Worm (Caenorhabditis elegans) whole organism, young adult: ENCODE data around the gene Y56A3A.6.

Experiments used
- B0035.1 ChIP-seq: sonication (generic microtip); optimal IDR thresholded peaks from 2 replicates; lab custom pipeline; 2016; ENCODE audit warnings: missing genetic modification characterization, mild to moderate bottlenecking, missing compliant biosample characterization, missing genotype, missing genetic modification reagents
- F23B12.7 ChIP-seq: sonication (generic microtip); optimal IDR thresholded peaks from 2 replicates; lab custom pipeline; 2017; ENCODE audit warnings: missing genetic modification characterization, mild to moderate bottlenecking, missing compliant biosample characterization, antibody characterized with exemption, moderate library complexity; ENCODE audit not compliant: insufficient read depth
- F37B4.10 ChIP-seq: fragments of 200-800 bp; sonication (Bioruptor generic); IDR thresholded peaks from 2 replicates; pipeline ENCODE4 v1.3.6; 2022; ENCODE audit warnings: missing genetic modification characterization, missing compliant biosample characterization
- F49E8.2 ChIP-seq: sonication (generic microtip); optimal IDR thresholded peaks from 3 replicates; lab custom pipeline; 2017; ENCODE audit warnings: missing genetic modification characterization, mild to moderate bottlenecking, missing compliant biosample characterization, antibody characterized with exemption, moderate library complexity; ENCODE audit not compliant: insufficient read depth
- F52B5.7 ChIP-seq: sonication (generic microtip); optimal IDR thresholded peaks from 2 replicates; lab custom pipeline; 2016; ENCODE audit warnings: mild to moderate bottlenecking, missing genetic modification characterization, missing compliant biosample characterization
- F57A8.1 ChIP-seq: fragments of 200-800 bp; sonication (Bioruptor generic); optimal IDR thresholded peaks from 2 replicates; lab custom pipeline; 2018; ENCODE audit warnings: mild to moderate bottlenecking, missing genetic modification characterization, moderate library complexity, missing compliant biosample characterization
- K12H6.12 ChIP-seq: fragments of 200-800 bp; sonication (Bioruptor generic); optimal IDR thresholded peaks from 2 replicates; lab custom pipeline; 2018; ENCODE audit warnings: mild to moderate bottlenecking, missing genetic modification characterization, missing compliant biosample characterization
- T07F8.4 ChIP-seq: sonication (generic microtip); optimal IDR thresholded peaks from 2 replicates; lab custom pipeline; 2016; ENCODE audit warnings: mild to moderate bottlenecking, missing genetic modification characterization, moderate library complexity, missing compliant biosample characterization
- Y56A3A.18 ChIP-seq: fragments of 200-800 bp; sonication (Bioruptor generic); IDR thresholded peaks from 2 replicates; pipeline ENCODE4 v1.3.6; 2022; ENCODE audit warnings: missing genetic modification reagents, missing genetic modification characterization, missing compliant biosample characterization
- Y67H2A.10 ChIP-seq: fragments of 200-800 bp; sonication (Bioruptor generic); conservative IDR thresholded peaks from 2 replicates; pipeline ENCODE4 v1.3.6; 2022; ENCODE audit warnings: missing genetic modification reagents, missing genetic modification characterization, missing compliant biosample characterization
- Y79H2A.3 ChIP-seq: fragments of 200-800 bp; sonication (Bioruptor generic); conservative IDR thresholded peaks from 2 replicates; pipeline ENCODE4 v1.3.6; 2022; ENCODE audit warnings: missing genetic modification reagents, missing genetic modification characterization, missing compliant biosample characterization
- ZK185.1 ChIP-seq: sonication (generic microtip); optimal IDR thresholded peaks from 2 replicates; lab custom pipeline; 2016; ENCODE audit warnings: mild to moderate bottlenecking, missing genetic modification characterization, missing compliant biosample characterization; ENCODE audit not compliant: poor library complexity, severe bottlenecking
- aptf-3 ChIP-seq: fragments of 200-800 bp; sonication (Bioruptor generic); IDR thresholded peaks from 2 replicates; pipeline ENCODE4 v1.3.6; 2022; ENCODE audit warnings: missing genetic modification characterization, missing compliant biosample characterization
- cebp-1 ChIP-seq, 2 experiments: fragments of 200-800 bp in 1 of 2; sonication (Bioruptor generic) in 1 of 2; sonication (generic microtip) in 1 of 2; IDR thresholded peaks in 1 of 2; optimal IDR thresholded peaks in 1 of 2; 2 replicates each; pipeline versions ENCODE4 v1.3.6 to Lab custom; 2017 to 2022; ENCODE audit warnings: missing compliant biosample characterization in 2 of 2, missing genetic modification characterization in 2 of 2, mild to moderate bottlenecking in 1 of 2, missing genetic modification reagents in 1 of 2, moderate library complexity in 1 of 2
- ceh-40 ChIP-seq: fragments of 200-800 bp; sonication (Bioruptor generic); IDR thresholded peaks from 2 replicates; pipeline ENCODE4 v1.3.6; 2022; ENCODE audit warnings: missing genetic modification characterization, missing compliant biosample characterization
- dox-1 ChIP-seq: fragments of 200-800 bp; sonication (Bioruptor generic); IDR thresholded peaks from 2 replicates; pipeline ENCODE4 v1.3.6; 2022; ENCODE audit warnings: missing genetic modification reagents, missing genetic modification characterization, missing compliant biosample characterization
- egl-18 ChIP-seq: fragments of 200-800 bp; sonication (Bioruptor generic); IDR thresholded peaks from 2 replicates; pipeline ENCODE4 v1.3.6; 2022; ENCODE audit warnings: missing genetic modification reagents, missing genetic modification characterization, missing compliant biosample characterization
- egl-44 ChIP-seq: fragments of 200-800 bp; sonication (Bioruptor generic); IDR thresholded peaks from 2 replicates; pipeline ENCODE4 v1.3.6; 2022; ENCODE audit warnings: missing genetic modification reagents, missing genetic modification characterization, missing compliant biosample characterization
- fkh-3 ChIP-seq: sonication (generic microtip); optimal IDR thresholded peaks from 2 replicates; lab custom pipeline; 2016; ENCODE audit warnings: mild to moderate bottlenecking, missing genetic modification characterization, missing compliant biosample characterization
- gei-17 ChIP-seq: fragments of 200-800 bp; sonication (Bioruptor generic); optimal IDR thresholded peaks from 2 replicates; lab custom pipeline; 2018; ENCODE audit warnings: mild to moderate bottlenecking, missing genetic modification characterization, missing compliant biosample characterization
- him-1 ChIP-seq: sonication (generic microtip); optimal IDR thresholded peaks from 2 replicates; lab custom pipeline; 2016; ENCODE audit warnings: missing genotype, missing genetic modification reagents, missing genetic modification characterization, missing compliant biosample characterization
- hlh-12 ChIP-seq: sonication (generic microtip); optimal IDR thresholded peaks from 2 replicates; lab custom pipeline; 2016; ENCODE audit warnings: missing genetic modification characterization, missing compliant biosample characterization
- hlh-26 ChIP-seq: fragments of 200-800 bp; sonication (Bioruptor generic); conservative IDR thresholded peaks from 2 replicates; pipeline ENCODE4 v1.3.6; 2022; ENCODE audit warnings: missing genetic modification reagents, missing genetic modification characterization, missing compliant biosample characterization
- hmg-1.2 ChIP-seq: fragments of 200-800 bp; sonication (Bioruptor generic); IDR thresholded peaks from 2 replicates; pipeline ENCODE4 v1.3.6; 2022; ENCODE audit warnings: missing genetic modification reagents, missing genetic modification characterization, missing compliant biosample characterization
- hsf-1 ChIP-seq: fragments of 200-800 bp; sonication (Bioruptor generic); IDR thresholded peaks from 2 replicates; pipeline ENCODE4 v1.3.6; 2022; ENCODE audit warnings: missing genetic modification reagents, missing genetic modification characterization, missing compliant biosample characterization
- lag-1 ChIP-seq: fragments of 200-800 bp; sonication (Bioruptor generic); IDR thresholded peaks from 2 replicates; pipeline ENCODE4 v1.3.6; 2022; ENCODE audit warnings: missing genetic modification reagents, missing genetic modification characterization, missing compliant biosample characterization
- let-607 ChIP-seq, 2 experiments: fragments of 200-800 bp in 1 of 2; sonication (Bioruptor generic) in 1 of 2; sonication (generic microtip) in 1 of 2; optimal IDR thresholded peaks; 2 replicates each; lab custom pipeline; 2016 to 2018; ENCODE audit warnings: mild to moderate bottlenecking in 2 of 2, missing compliant biosample characterization in 2 of 2, missing genetic modification characterization in 2 of 2, moderate library complexity in 2 of 2, missing genotype in 1 of 2
- madf-10 ChIP-seq: sonication (generic microtip); optimal IDR thresholded peaks from 2 replicates; lab custom pipeline; 2016; ENCODE audit warnings: mild to moderate bottlenecking, missing genetic modification characterization, missing compliant biosample characterization
- mxl-1 ChIP-seq: sonication (generic microtip); optimal IDR thresholded peaks from 2 replicates; lab custom pipeline; 2016; ENCODE audit warnings: missing genetic modification characterization, missing compliant biosample characterization
- nfyb-1 ChIP-seq: fragments of 200-800 bp; sonication (Bioruptor generic); IDR thresholded peaks from 2 replicates; pipeline ENCODE4 v1.3.6; 2022; ENCODE audit warnings: missing genetic modification reagents, missing genetic modification characterization, missing compliant biosample characterization
- nhr-27 ChIP-seq: fragments of 200-800 bp; sonication (Bioruptor generic); optimal IDR thresholded peaks from 2 replicates; lab custom pipeline; 2018; ENCODE audit warnings: mild to moderate bottlenecking, missing genetic modification characterization, moderate library complexity, missing compliant biosample characterization
- nhr-80 ChIP-seq: sonication (generic microtip); optimal IDR thresholded peaks from 2 replicates; lab custom pipeline; 2016; ENCODE audit warnings: missing genetic modification characterization, missing compliant biosample characterization
- rpc-1 ChIP-seq, 2 experiments: fragments of 150-350 bp in 1 of 2; sonication (generic microtip) in 1 of 2; optimal IDR thresholded peaks; 2 replicates each; lab custom pipeline; 2014 to 2018; ENCODE audit warnings: missing biosample characterization in 1 of 2, missing genetic modification characterization in 1 of 2, missing genetic modification reagents in 1 of 2, missing genotype in 1 of 2
- sdz-38 ChIP-seq: sonication (generic microtip); optimal IDR thresholded peaks from 2 replicates; lab custom pipeline; 2016; ENCODE audit warnings: missing genotype, missing genetic modification characterization, missing compliant biosample characterization
- snpc-3.4 ChIP-seq: sonication (generic microtip); optimal IDR thresholded peaks from 2 replicates; lab custom pipeline; 2017; ENCODE audit warnings: missing genetic modification characterization, mild to moderate bottlenecking, missing compliant biosample characterization, antibody characterized with exemption, moderate library complexity, missing genotype, missing genetic modification reagents
- snpc-4 ChIP-seq, 5 experiments: fragments of 150-350 bp in 1 of 5; sonication (generic microtip) in 4 of 5; optimal IDR thresholded peaks; 2 replicates each; lab custom pipeline; 2014 to 2018; ENCODE audit warnings: missing genetic modification characterization in 5 of 5, missing biosample characterization in 3 of 5, antibody characterized with exemption in 2 of 5, mild to moderate bottlenecking in 2 of 5, missing compliant biosample characterization in 2 of 5, missing genotype in 2 of 5, moderate library complexity in 2 of 5, missing genetic modification reagents in 1 of 5
- sptf-2 ChIP-seq: fragments of 200-800 bp; sonication (Bioruptor generic); optimal IDR thresholded peaks from 2 replicates; lab custom pipeline; 2018; ENCODE audit warnings: mild to moderate bottlenecking, missing genetic modification characterization, missing compliant biosample characterization
- tbp1 ChIP-seq: fragments of 200-800 bp; sonication (Bioruptor generic); optimal IDR thresholded peaks from 2 replicates; lab custom pipeline; 2018; ENCODE audit warnings: mild to moderate bottlenecking, missing genetic modification characterization, missing compliant biosample characterization
- tbx-9 ChIP-seq: sonication (generic microtip); optimal IDR thresholded peaks from 2 replicates; lab custom pipeline; 2016; ENCODE audit warnings: borderline replicate concordance, missing genetic modification characterization, inconsistent platforms, missing compliant biosample characterization
- unc-62 ChIP-seq: fragments of 150-350 bp; optimal IDR thresholded peaks from 2 replicates; lab custom pipeline; 2014; ENCODE audit warnings: missing biosample characterization, missing genetic modification reagents, missing genetic modification characterization
- xnd-1 ChIP-seq: sonication (generic microtip); optimal IDR thresholded peaks from 2 replicates; lab custom pipeline; 2016; ENCODE audit warnings: missing genotype, missing genetic modification reagents, missing genetic modification characterization, missing compliant biosample characterization
- zfh-2 ChIP-seq: fragments of 200-800 bp; sonication (Bioruptor generic); conservative IDR thresholded peaks from 2 replicates; pipeline ENCODE4 v1.3.6; 2022; ENCODE audit warnings: missing genetic modification reagents, missing genetic modification characterization, missing compliant biosample characterization
- ztf-26 ChIP-seq: sonication (generic microtip); optimal IDR thresholded peaks from 2 replicates; lab custom pipeline; 2017; ENCODE audit warnings: missing genetic modification characterization, missing compliant biosample characterization
- ztf-28 ChIP-seq: fragments of 200-800 bp; sonication (Bioruptor generic); IDR thresholded peaks from 2 replicates; pipeline ENCODE4 v1.3.6; 2022; ENCODE audit warnings: missing genetic modification reagents, missing genetic modification characterization, missing compliant biosample characterization

Gene Y56A3A.6

ce11 chrIII:11878751-11879150 lies at the start of gene Y56A3A.6:
Gene Y56A3A.6 (minus strand): TSS chrIII:11878803.
- TF ChIP-seq dox-1 (0 out of 2 replicates have a peak, but pooled peaks have one; percentile 10), hsf-1 (no peak), hmg-1.2 (peak; percentile 89), ZK185.1 (tag; lab: Kevin White, UChicago) (no peak), nhr-80 (tag; lab: Kevin White, UChicago) (peak; percentile 54), let-607 (tag; optimal IDR thresholded peaks at IDR 0.05; lab: Kevin White, UChicago) (peak in 1 of 2 experiments; percentile 23), nhr-27 (no peak), B0035.1 (no peak), F37B4.10 (GFP tag; lab: Robert Waterston, UW) (no peak), F23B12.7 (no peak), gei-17 (GFP tag; lab: Kevin White, UChicago) (no peak), sdz-38 (tag; lab: Kevin White, UChicago) (no peak), hlh-26 (GFP tag; lab: Robert Waterston, UW) (no peak)
- TF ChIP-seq, all 124 proteins: peak for 4

- TF ChIP-seq unc-62 (GFP tag; lab: Kevin White, UChicago) (no peak), ztf-26 (no peak), mxl-1 (no peak), F49E8.2 (tag; lab: Kevin White, UChicago) (no peak), ceh-40 (GFP tag; lab: Robert Waterston, UW) (no peak), hlh-26 (GFP tag; lab: Robert Waterston, UW) (no peak), hlh-12 (tag; lab: Kevin White, UChicago) (no peak), tbp1 (GFP tag; lab: Kevin White, UChicago) (no peak), F23B12.7 (no peak), K12H6.12 (tag; lab: Kevin White, UChicago) (no peak), zfh-2 (GFP tag; lab: Robert Waterston, UW) (no peak), aptf-3 (GFP tag; lab: Robert Waterston, UW) (no peak), him-1 (tag; lab: Kevin White, UChicago) (no peak), Y67H2A.10 (no peak), T07F8.4 (tag; lab: Kevin White, UChicago) (no peak), cebp-1 (GFP tag; IDR thresholded peaks at IDR 0.05; lab: Robert Waterston, UW) (no peak), cebp-1 (tag; optimal IDR thresholded peaks at IDR 0.05; lab: Kevin White, UChicago) (no peak), Y56A3A.18 (GFP tag; lab: Robert Waterston, UW) (no peak), egl-44 (GFP tag; lab: Robert Waterston, UW) (no peak)
These were observed 45.0 kb upstream of the Y56A3A.6 start, which contains the start of gene nft-1 for ce11 chrIII:11923586-11923985. Gene nft-1 (plus strand): TSS chrIII:11923886.

- TF ChIP-seq F52B5.7 (tag; lab: Kevin White, UChicago) (peak; percentile 87), lag-1 (GFP tag; lab: Robert Waterston, UW) (no peak), fkh-3 (tag; lab: Kevin White, UChicago) (peak; percentile 38), nhr-80 (tag; lab: Kevin White, UChicago) (no peak), rpc-1 (optimal IDR thresholded peaks at IDR 0.05; lab: Kevin White, UChicago) (no peak), rpc-1 (tag; optimal IDR thresholded peaks at IDR 0.05; lab: Kevin White, UChicago) (no peak), egl-18 (GFP tag; lab: Robert Waterston, UW) (no peak), snpc-3.4 (tag; lab: Kevin White, UChicago) (peak; percentile 21), unc-62 (GFP tag; lab: Kevin White, UChicago) (no peak), F57A8.1 (GFP tag; lab: Kevin White, UChicago) (no peak), xnd-1 (tag; lab: Kevin White, UChicago) (no peak), sptf-2 (no peak), hsf-1 (peak; percentile 74; the same call in 1 of the 2 replicates), tbp1 (GFP tag; lab: Kevin White, UChicago) (peak; percentile 28), ztf-28 (GFP tag; lab: Robert Waterston, UW) (no peak), madf-10 (tag; lab: Kevin White, UChicago) (peak; percentile 43), nfyb-1 (GFP tag; lab: Robert Waterston, UW) (peak; percentile 87), Y79H2A.3 (GFP tag; lab: Robert Waterston, UW) (no peak), egl-44 (GFP tag; lab: Robert Waterston, UW) (no peak), tbx-9 (tag; lab: Kevin White, UChicago) (peak; percentile 56), snpc-4 (GFP tag; optimal IDR thresholded peaks at IDR 0.05; lab: Kevin White, UChicago) (no peak), snpc-4 (tag; optimal IDR thresholded peaks at IDR 0.05; lab: Kevin White, UChicago) (peak in 2 of 4 experiments; percentile 20 to 24)
These were observed 43.1 kb upstream of the Y56A3A.6 start, which contains the start of gene Y56A3A.22 for ce11 chrIII:11921658-11922098. Gene Y56A3A.22 (plus strand): TSS chrIII:11921692.
